Worm (Caenorhabditis elegans): ENCODE results near the gene F42G10.1.

The F42G10.1 gene

ce11 chrX:10009985-10010384, 12.0 kb downstream of the F42G10.1 start:
- no peak for TF ChIP-seq hnd-1 (tag; optimal IDR thresholded peaks at IDR 0.05)
- no peak for TF ChIP-seq ama-1 (optimal IDR thresholded peaks at IDR 0.05)
- TF ChIP-seq aly-1 (tag; optimal IDR thresholded peaks at IDR 0.05), result no peak
- no peak for TF ChIP-seq hmg-4 (GFP tag; optimal IDR thresholded peaks at IDR 0.05)
- TF ChIP-seq pes-1 (GFP tag; IDR thresholded peaks at IDR 0.05), result no peak
- TF ChIP-seq ets-7 (tag; optimal IDR thresholded peaks at IDR 0.05), result no peak
- no peak for TF ChIP-seq F13C5.2 (tag; optimal IDR thresholded peaks at IDR 0.05)
- no peak for TF ChIP-seq tra-4 (tag; optimal IDR thresholded peaks at IDR 0.05)
- TF ChIP-seq ceh-13 (GFP tag; optimal IDR thresholded peaks at IDR 0.05), result no peak
- no peak for TF ChIP-seq tbx-11 (GFP tag; IDR thresholded peaks at IDR 0.05)
- no peak for TF ChIP-seq scrt-1 (GFP tag; IDR thresholded peaks at IDR 0.05)
- TF ChIP-seq B0310.2 (tag; optimal IDR thresholded peaks at IDR 0.05), result no peak
- TF ChIP-seq flt-1 (GFP tag; IDR thresholded peaks at IDR 0.05), result no peak
- no peak for TF ChIP-seq sea-1 (GFP tag; conservative IDR thresholded peaks at IDR 0.05)
- no peak for TF ChIP-seq ceh-36 (tag; optimal IDR thresholded peaks at IDR 0.05)
- no peak for TF ChIP-seq tbx-37 (GFP tag; conservative IDR thresholded peaks at IDR 0.05)
- no peak for TF ChIP-seq hmbx-1 (tag; optimal IDR thresholded peaks at IDR 0.05)

DNA sequence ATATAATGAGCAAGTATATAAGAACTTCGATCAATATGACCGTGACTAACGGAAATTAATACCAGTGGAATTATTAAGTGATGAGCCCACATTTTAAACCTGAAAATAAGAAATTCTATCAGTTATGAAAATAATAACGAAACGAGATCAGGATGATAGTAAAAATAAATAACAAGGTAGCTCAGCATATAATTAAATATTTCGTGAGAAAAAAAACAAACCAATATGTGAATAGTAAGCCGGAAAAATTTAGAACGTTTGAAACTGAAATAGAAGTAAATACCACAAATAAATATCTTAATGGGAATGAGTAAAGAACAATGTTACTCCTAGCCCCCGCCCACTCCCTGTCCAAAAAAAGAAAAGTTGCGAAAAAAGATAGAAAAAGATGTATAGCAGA, 13.3 kb downstream of the F42G10.1 start, which contains the start of gene F19C6.3:
Gene F19C6.3 (minus strand): TSS at position 101 of the 400 bp plus-strand sequence.
- TF ChIP-seq flt-1 (GFP tag; IDR thresholded peaks at IDR 0.05), result no peak
- no peak for TF ChIP-seq hmbx-1 (tag; optimal IDR thresholded peaks at IDR 0.05)
- no peak for TF ChIP-seq B0310.2 (tag; optimal IDR thresholded peaks at IDR 0.05)
- no peak for TF ChIP-seq ceh-36 (tag; optimal IDR thresholded peaks at IDR 0.05)
- no peak for TF ChIP-seq aly-1 (tag; optimal IDR thresholded peaks at IDR 0.05)
- no peak for TF ChIP-seq F13C5.2 (tag; optimal IDR thresholded peaks at IDR 0.05)
- TF ChIP-seq ceh-13 (GFP tag; optimal IDR thresholded peaks at IDR 0.05), result no peak
- no peak for TF ChIP-seq tbx-11 (GFP tag; IDR thresholded peaks at IDR 0.05)
- TF ChIP-seq hmg-4 (GFP tag; optimal IDR thresholded peaks at IDR 0.05), result no peak
- no peak for TF ChIP-seq sea-1 (GFP tag; conservative IDR thresholded peaks at IDR 0.05)
- TF ChIP-seq ama-1 (optimal IDR thresholded peaks at IDR 0.05), result no peak
- no peak for TF ChIP-seq pes-1 (GFP tag; IDR thresholded peaks at IDR 0.05)
- TF ChIP-seq hnd-1 (tag; optimal IDR thresholded peaks at IDR 0.05), result no peak

- TF ChIP-seq hmbx-1 (tag; optimal IDR thresholded peaks at IDR 0.05) (no peak), B0310.2 (tag; optimal IDR thresholded peaks at IDR 0.05) (no peak)
Measured at ce11 chrX:10000635-10001034, 21.3 kb downstream of the F42G10.1 start, which contains the start of gene F19C6.2. F19C6.2 (plus strand) TSS chrX:10000935.

DNA sequence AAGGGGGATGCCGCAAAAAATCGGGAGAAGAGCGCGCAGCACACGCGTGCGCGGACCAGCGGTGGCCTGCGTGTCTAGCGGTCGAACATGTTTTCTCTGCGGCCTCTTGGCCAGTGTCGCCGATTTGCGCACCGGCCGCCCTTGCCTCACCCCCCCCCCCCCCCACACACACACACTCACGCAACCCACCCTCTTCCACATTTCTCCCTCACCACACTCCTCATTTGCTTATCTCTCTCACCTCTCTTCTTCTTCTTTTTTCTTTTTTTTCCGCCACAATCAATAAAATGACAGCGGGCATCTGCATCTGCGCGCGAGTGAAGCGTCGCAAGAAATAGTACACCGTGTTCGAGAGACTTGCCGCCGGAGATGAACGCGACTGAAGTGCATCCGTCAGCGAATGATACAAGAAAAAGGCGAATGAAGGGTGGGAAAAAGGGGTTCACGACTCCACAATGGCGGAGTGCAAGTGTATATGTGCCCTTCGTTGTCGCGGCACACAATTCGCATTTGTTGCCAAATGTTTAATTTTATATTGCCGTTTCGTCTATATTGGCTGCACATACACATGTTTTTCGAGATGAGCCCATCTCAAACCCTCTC, 22.3 kb downstream of the F42G10.1 start:
- TF ChIP-seq tra-4 (tag; optimal IDR thresholded peaks at IDR 0.05) (no peak), sea-1 (GFP tag; conservative IDR thresholded peaks at IDR 0.05) (no peak), B0310.2 (tag; optimal IDR thresholded peaks at IDR 0.05) (peak; percentile 80), F13C5.2 (tag; optimal IDR thresholded peaks at IDR 0.05) (peak; percentile 69), hmg-4 (GFP tag; optimal IDR thresholded peaks at IDR 0.05) (peak; percentile 94), hmbx-1 (tag; optimal IDR thresholded peaks at IDR 0.05) (no peak), scrt-1 (GFP tag; IDR thresholded peaks at IDR 0.05) (no peak), tbx-37 (GFP tag; conservative IDR thresholded peaks at IDR 0.05) (0 out of 2 replicates have a peak, but pooled peaks have one; percentile 5), ceh-36 (tag; optimal IDR thresholded peaks at IDR 0.05) (no peak), pes-1 (GFP tag; IDR thresholded peaks at IDR 0.05) (0 out of 2 replicates have a peak, but pooled peaks have one; percentile 43)

DNA sequence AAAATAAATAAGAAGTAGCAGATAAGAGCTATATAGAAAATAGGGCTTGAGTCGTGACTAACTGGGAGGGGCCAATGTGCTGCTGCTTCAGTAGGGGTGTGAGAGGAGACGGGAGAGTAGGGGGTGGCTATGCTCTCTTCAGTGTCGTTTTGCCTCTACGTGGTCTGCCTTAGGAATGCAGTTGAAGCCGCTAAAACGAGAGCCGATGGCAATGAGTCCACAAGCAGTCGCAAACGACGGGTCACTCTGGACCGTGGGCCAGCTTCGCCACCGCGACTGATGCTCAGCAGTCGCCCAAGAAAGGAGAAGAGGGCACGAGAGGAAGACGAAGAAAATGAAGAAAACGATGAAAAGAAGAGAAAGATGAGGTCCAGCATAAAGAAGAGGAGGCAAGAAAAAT, 22.8 kb downstream of the F42G10.1 start, which contains the start of gene grk-1:
Gene grk-1 (minus strand): TSS at position 17 of the 400 bp plus-strand sequence.
- TF ChIP-seq tbx-37 (GFP tag; conservative IDR thresholded peaks at IDR 0.05) (no peak), hmbx-1 (tag; optimal IDR thresholded peaks at IDR 0.05) (no peak), scrt-1 (GFP tag; IDR thresholded peaks at IDR 0.05) (no peak), ama-1 (optimal IDR thresholded peaks at IDR 0.05) (no peak), B0310.2 (tag; optimal IDR thresholded peaks at IDR 0.05) (no peak), aly-1 (tag; optimal IDR thresholded peaks at IDR 0.05) (no peak)

- no peak for TF ChIP-seq hmbx-1 (tag; optimal IDR thresholded peaks at IDR 0.05)
- no peak for TF ChIP-seq ets-7 (tag; optimal IDR thresholded peaks at IDR 0.05)
- no peak for TF ChIP-seq pes-1 (GFP tag; IDR thresholded peaks at IDR 0.05)
- no peak for TF ChIP-seq flt-1 (GFP tag; IDR thresholded peaks at IDR 0.05)
- TF ChIP-seq tbx-37 (GFP tag; conservative IDR thresholded peaks at IDR 0.05), result no peak
- no peak for TF ChIP-seq B0310.2 (tag; optimal IDR thresholded peaks at IDR 0.05)
- TF ChIP-seq sea-1 (GFP tag; conservative IDR thresholded peaks at IDR 0.05), result no peak
- no peak for TF ChIP-seq hmg-4 (GFP tag; optimal IDR thresholded peaks at IDR 0.05)
- no peak for TF ChIP-seq ceh-13 (GFP tag; optimal IDR thresholded peaks at IDR 0.05)
- no peak for TF ChIP-seq hnd-1 (tag; optimal IDR thresholded peaks at IDR 0.05)
- TF ChIP-seq aly-1 (tag; optimal IDR thresholded peaks at IDR 0.05), result no peak
- no peak for TF ChIP-seq tra-4 (tag; optimal IDR thresholded peaks at IDR 0.05)
- TF ChIP-seq tbx-11 (GFP tag; IDR thresholded peaks at IDR 0.05), result no peak
Measured at ce11 chrX:9997344-9997743, 24.6 kb downstream of the F42G10.1 start.

DNA sequence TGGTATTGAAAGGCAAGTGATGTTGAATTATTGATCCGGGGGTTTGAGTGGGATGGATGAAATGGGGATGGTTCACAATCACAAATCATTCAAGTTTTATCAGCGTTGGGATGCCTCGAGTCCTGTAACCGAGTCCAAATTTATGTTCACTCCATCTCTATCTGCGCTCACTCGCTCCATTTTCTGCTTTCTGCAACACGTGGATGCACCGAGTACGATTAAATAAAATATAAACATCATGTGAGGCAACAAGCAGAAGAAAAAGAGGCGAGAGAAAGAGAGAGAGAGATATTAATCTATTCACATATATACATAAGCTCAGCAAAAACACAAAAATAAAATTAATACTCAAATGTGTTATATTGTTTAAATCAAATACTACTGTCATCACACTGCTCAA, 28.9 kb downstream of the F42G10.1 start:
- no peak for TF ChIP-seq hmbx-1 (tag; optimal IDR thresholded peaks at IDR 0.05)
- TF ChIP-seq aly-1 (tag; optimal IDR thresholded peaks at IDR 0.05), result no peak
- no peak for TF ChIP-seq scrt-1 (GFP tag; IDR thresholded peaks at IDR 0.05)

ce11 chrX:9988884-9989283, 33.1 kb downstream of the F42G10.1 start:
- TF ChIP-seq scrt-1 (GFP tag; IDR thresholded peaks at IDR 0.05), result no peak
- no peak for TF ChIP-seq ets-7 (tag; optimal IDR thresholded peaks at IDR 0.05)
- TF ChIP-seq aly-1 (tag; optimal IDR thresholded peaks at IDR 0.05), result no peak
- TF ChIP-seq hnd-1 (tag; optimal IDR thresholded peaks at IDR 0.05), result no peak
- TF ChIP-seq B0310.2 (tag; optimal IDR thresholded peaks at IDR 0.05), result no peak
- TF ChIP-seq F13C5.2 (tag; optimal IDR thresholded peaks at IDR 0.05), result no peak
- no peak for TF ChIP-seq ceh-36 (tag; optimal IDR thresholded peaks at IDR 0.05)
- TF ChIP-seq ceh-13 (GFP tag; optimal IDR thresholded peaks at IDR 0.05), result no peak
- no peak for TF ChIP-seq pes-1 (GFP tag; IDR thresholded peaks at IDR 0.05)
- TF ChIP-seq flt-1 (GFP tag; IDR thresholded peaks at IDR 0.05), result no peak
- TF ChIP-seq ama-1 (optimal IDR thresholded peaks at IDR 0.05), result no peak
- TF ChIP-seq sea-1 (GFP tag; conservative IDR thresholded peaks at IDR 0.05), result no peak
